Fruit fly (Drosophila melanogaster): ENCODE results near the gene Cox10.

The Cox10 gene

DNA sequence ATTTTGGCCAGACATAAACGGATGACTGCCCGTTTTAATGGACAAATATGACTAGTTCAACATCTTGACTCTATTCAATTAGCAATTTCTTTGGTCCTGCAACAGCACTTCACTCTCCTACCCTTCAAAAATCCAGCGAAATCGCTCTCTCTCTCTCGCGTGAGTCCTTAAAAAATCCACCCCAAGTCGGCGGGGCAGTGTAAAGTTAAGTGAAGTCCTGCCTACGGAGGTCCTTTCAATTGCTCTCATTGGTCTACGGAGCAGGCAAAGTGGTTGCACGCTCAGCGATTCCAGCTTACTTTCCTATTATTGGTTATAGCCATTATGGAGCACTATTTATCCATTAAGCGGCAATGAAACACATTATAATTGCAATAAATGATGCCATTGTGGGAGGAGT is 22.6 kb downstream of the Cox10 start, which contains the start of gene CG34367:
Gene CG34367 (minus strand): TSS at position 35 of the 400 bp plus-strand sequence.
- TF ChIP-seq CG1620 (GFP tag; optimal IDR thresholded peaks at IDR 0.05) (no peak), CG14711 (tag; optimal IDR thresholded peaks at IDR 0.05) (no peak), Mnt (GFP tag; optimal IDR thresholded peaks at IDR 0.05) (no peak), CG33017 (tag; optimal IDR thresholded peaks at IDR 0.05) (no peak), pad (GFP tag; optimal IDR thresholded peaks at IDR 0.05) (no peak), Clk (GFP tag; optimal IDR thresholded peaks at IDR 0.05) (no peak), tj (GFP tag; optimal IDR thresholded peaks at IDR 0.05) (no peak), CG11617 (GFP tag; optimal IDR thresholded peaks at IDR 0.05) (no peak), bab1 (GFP tag; optimal IDR thresholded peaks at IDR 0.05) (no peak), Crg-1 (GFP tag; optimal IDR thresholded peaks at IDR 0.05) (no peak), CG7101 (tag; optimal IDR thresholded peaks at IDR 0.05) (no peak), CG12768 (GFP tag; optimal IDR thresholded peaks at IDR 0.05) (no peak), ovo (GFP tag; optimal IDR thresholded peaks at IDR 0.05) (no peak), kay (GFP tag; ENCODE audit: borderline replicate concordance) (no peak), cic (GFP tag; optimal IDR thresholded peaks at IDR 0.05) (no peak), toe (GFP tag; optimal IDR thresholded peaks at IDR 0.05) (no peak), CG5204 (GFP tag; optimal IDR thresholded peaks at IDR 0.05) (no peak)

DNA sequence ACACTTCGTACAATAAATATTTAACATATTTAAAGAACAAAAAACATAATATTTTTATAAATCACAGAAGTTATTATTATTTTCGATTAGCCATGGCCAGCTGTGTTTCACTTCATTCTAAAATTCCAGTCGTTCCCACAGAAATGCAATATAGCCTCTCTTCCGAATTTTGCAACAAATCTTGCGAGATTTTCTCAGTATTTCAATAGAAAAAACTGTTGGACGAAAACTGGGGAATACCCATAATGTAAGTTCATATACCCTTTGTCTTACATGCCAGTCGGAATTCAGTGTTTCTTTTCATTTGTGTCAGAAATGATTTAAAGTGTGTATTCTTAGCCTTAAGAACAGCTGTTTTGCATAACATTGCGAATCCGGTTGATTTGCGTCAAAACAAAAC is 25.2 kb downstream of the Cox10 start, which contains the start of the genes CtsL4 and ClpP:
Gene CtsL4 (minus strand): TSS at position 90 of the 400 bp plus-strand sequence.
Gene ClpP (plus strand): TSS at position 288 of the 400 bp plus-strand sequence.
- TF ChIP-seq CG11617 (GFP tag; optimal IDR thresholded peaks at IDR 0.05) = peak; percentile 35
- TF ChIP-seq cnc (optimal IDR thresholded peaks at IDR 0.05) = no peak
- TF ChIP-seq tj (GFP tag; optimal IDR thresholded peaks at IDR 0.05) = peak; percentile 72
- TF ChIP-seq CG33017 (tag; optimal IDR thresholded peaks at IDR 0.05) = no peak
- TF ChIP-seq CG5204 (GFP tag; optimal IDR thresholded peaks at IDR 0.05) = no peak
- TF ChIP-seq CG1620 (GFP tag; optimal IDR thresholded peaks at IDR 0.05) = peak; percentile 6
- TF ChIP-seq CG12768 (GFP tag; optimal IDR thresholded peaks at IDR 0.05) = no peak
- no peak for TF ChIP-seq pad (GFP tag; optimal IDR thresholded peaks at IDR 0.05)
- TF ChIP-seq CG7045 (GFP tag; optimal IDR thresholded peaks at IDR 0.05) = no peak
- TF ChIP-seq Crg-1 (GFP tag; optimal IDR thresholded peaks at IDR 0.05) = no peak
- TF ChIP-seq cic (GFP tag; optimal IDR thresholded peaks at IDR 0.05) = no peak
- TF ChIP-seq ovo (GFP tag; optimal IDR thresholded peaks at IDR 0.05) = no peak
- TF ChIP-seq Mnt (GFP tag; optimal IDR thresholded peaks at IDR 0.05) = no peak
- TF ChIP-seq toe (GFP tag; optimal IDR thresholded peaks at IDR 0.05) = no peak
- TF ChIP-seq Hr96 (GFP tag; optimal IDR thresholded peaks at IDR 0.05) = no peak
- peak; percentile 36 for TF ChIP-seq CG7101 (tag; optimal IDR thresholded peaks at IDR 0.05)
- TF ChIP-seq CG14711 (tag; optimal IDR thresholded peaks at IDR 0.05) = no peak

DNA sequence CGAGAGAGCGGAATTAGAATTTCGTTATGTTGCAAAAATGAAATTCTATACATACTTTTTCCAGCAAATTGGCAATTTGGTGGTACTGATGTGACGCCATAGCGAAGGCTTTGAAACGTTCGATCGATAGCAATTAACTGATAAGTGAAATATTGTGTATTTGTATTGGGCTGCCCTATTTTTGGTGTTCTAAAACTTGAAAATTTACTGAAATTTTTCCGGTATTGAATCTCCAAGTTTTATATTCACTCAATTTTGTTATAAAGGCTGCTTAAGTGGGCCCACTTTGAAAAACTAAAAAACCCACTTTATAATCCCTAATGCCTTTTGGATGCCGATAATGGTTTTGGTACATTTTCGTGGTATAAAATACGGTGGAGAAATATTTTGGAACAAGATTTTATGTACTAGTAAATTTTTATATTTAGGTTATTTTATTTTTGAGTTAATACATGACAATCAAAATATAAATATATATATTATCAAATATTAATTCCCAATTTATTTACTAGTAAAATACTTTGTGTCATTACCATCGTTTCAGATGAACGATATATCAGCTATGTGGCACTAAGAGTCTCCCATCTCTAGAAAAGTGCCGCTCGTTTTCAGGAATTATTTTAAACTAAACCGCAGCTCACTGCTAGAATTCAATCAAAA is 31.3 kb downstream of the Cox10 start, which contains the start of the genes Cand1 and pim:
Gene Cand1 (minus strand): TSS at position 300 of the 660 bp plus-strand sequence.
Gene pim (plus strand): TSS at position 582 of the 660 bp plus-strand sequence.
- TF ChIP-seq CG7101 (tag; optimal IDR thresholded peaks at IDR 0.05) (peak; percentile 50), CG11617 (GFP tag; optimal IDR thresholded peaks at IDR 0.05) (no peak)

DNA sequence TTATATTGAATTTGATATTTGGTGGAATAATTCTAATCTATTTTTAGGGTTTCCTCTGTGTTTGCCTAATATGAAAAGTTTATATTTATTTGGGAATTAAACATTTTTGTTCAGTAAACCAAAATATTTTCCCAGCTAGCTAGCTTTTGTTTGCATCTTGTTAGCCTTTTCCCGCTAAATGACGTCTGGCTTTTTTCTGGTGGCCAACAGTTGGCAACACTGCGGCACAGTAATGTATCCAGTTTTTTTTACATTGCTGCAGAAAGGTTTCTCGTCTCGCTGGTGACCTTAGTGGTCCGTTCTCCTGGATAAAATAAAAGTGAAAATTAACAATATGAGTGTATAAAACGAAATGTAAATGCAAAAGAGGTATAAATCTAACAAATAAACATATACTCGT is 33.0 kb downstream of the Cox10 start, which contains the start of gene lft:
Gene lft (plus strand): TSS at position 243 of the 400 bp plus-strand sequence.
- TF ChIP-seq CG7101 (tag; optimal IDR thresholded peaks at IDR 0.05) (no peak), bab1 (GFP tag; optimal IDR thresholded peaks at IDR 0.05) (no peak), Clk (GFP tag; optimal IDR thresholded peaks at IDR 0.05) (no peak), Mnt (GFP tag; optimal IDR thresholded peaks at IDR 0.05) (no peak), CG1620 (GFP tag; optimal IDR thresholded peaks at IDR 0.05) (no peak), CG14711 (tag; optimal IDR thresholded peaks at IDR 0.05) (no peak), cnc (optimal IDR thresholded peaks at IDR 0.05) (no peak), CG11617 (GFP tag; optimal IDR thresholded peaks at IDR 0.05) (no peak), CG5204 (GFP tag; optimal IDR thresholded peaks at IDR 0.05) (no peak), tj (GFP tag; optimal IDR thresholded peaks at IDR 0.05) (no peak), CG12768 (GFP tag; optimal IDR thresholded peaks at IDR 0.05) (no peak), CG7045 (GFP tag; optimal IDR thresholded peaks at IDR 0.05) (no peak), CG33017 (tag; optimal IDR thresholded peaks at IDR 0.05) (no peak), Hr96 (GFP tag; optimal IDR thresholded peaks at IDR 0.05) (no peak), toe (GFP tag; optimal IDR thresholded peaks at IDR 0.05) (no peak), Crg-1 (GFP tag; optimal IDR thresholded peaks at IDR 0.05) (no peak), kay (GFP tag; ENCODE audit: borderline replicate concordance) (no peak), cic (GFP tag; optimal IDR thresholded peaks at IDR 0.05) (no peak), pad (GFP tag; optimal IDR thresholded peaks at IDR 0.05) (no peak), ovo (GFP tag; optimal IDR thresholded peaks at IDR 0.05) (no peak)

DNA sequence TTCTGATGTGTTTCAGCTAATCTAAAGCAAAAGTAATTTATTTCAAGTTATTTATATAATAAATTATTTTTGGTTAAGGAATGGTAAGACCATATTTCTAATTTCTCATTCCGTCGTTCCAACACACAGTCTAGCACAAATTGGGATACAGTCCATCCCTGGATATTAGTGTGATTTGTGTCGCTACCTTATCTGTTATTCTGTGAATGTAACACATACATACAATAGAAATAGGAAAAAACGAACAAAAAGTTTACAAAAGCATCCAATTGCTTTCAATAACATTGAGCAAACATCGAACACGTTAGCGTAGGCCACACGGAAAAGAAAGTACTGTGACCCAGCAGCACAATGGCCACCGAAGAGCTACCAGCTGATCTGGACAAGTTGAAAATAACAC is 35.3 kb downstream of the Cox10 start, which contains the start of gene CG5056:
Gene CG5056 (plus strand): TSS at position 168 of the 400 bp plus-strand sequence.
- TF ChIP-seq CG7101 (tag; optimal IDR thresholded peaks at IDR 0.05) = no peak
- no peak for TF ChIP-seq Mnt (GFP tag; optimal IDR thresholded peaks at IDR 0.05)
- TF ChIP-seq Clk (GFP tag; optimal IDR thresholded peaks at IDR 0.05) = no peak
- TF ChIP-seq CG14711 (tag; optimal IDR thresholded peaks at IDR 0.05) = peak; percentile 37
- TF ChIP-seq cic (GFP tag; optimal IDR thresholded peaks at IDR 0.05) = no peak
- TF ChIP-seq ovo (GFP tag; optimal IDR thresholded peaks at IDR 0.05) = no peak
- no peak for TF ChIP-seq toe (GFP tag; optimal IDR thresholded peaks at IDR 0.05)
- no peak for TF ChIP-seq pad (GFP tag; optimal IDR thresholded peaks at IDR 0.05)
- TF ChIP-seq CG7045 (GFP tag; optimal IDR thresholded peaks at IDR 0.05) = no peak
- no peak for TF ChIP-seq cnc (optimal IDR thresholded peaks at IDR 0.05)
- TF ChIP-seq bab1 (GFP tag; optimal IDR thresholded peaks at IDR 0.05) = peak; percentile 69
- no peak for TF ChIP-seq CG11617 (GFP tag; optimal IDR thresholded peaks at IDR 0.05)
- no peak for TF ChIP-seq kay (GFP tag; ENCODE audit: borderline replicate concordance)
- peak; percentile 12 for TF ChIP-seq Crg-1 (GFP tag; optimal IDR thresholded peaks at IDR 0.05)
- no peak for TF ChIP-seq tj (GFP tag; optimal IDR thresholded peaks at IDR 0.05)
- no peak for TF ChIP-seq CG5204 (GFP tag; optimal IDR thresholded peaks at IDR 0.05)
- TF ChIP-seq CG1620 (GFP tag; optimal IDR thresholded peaks at IDR 0.05) = no peak
- peak; percentile 10 for TF ChIP-seq CG33017 (tag; optimal IDR thresholded peaks at IDR 0.05)
- no peak for TF ChIP-seq Hr96 (GFP tag; optimal IDR thresholded peaks at IDR 0.05)
- no peak for TF ChIP-seq CG12768 (GFP tag; optimal IDR thresholded peaks at IDR 0.05)

All from whole organism, adult.